Fruit fly (Drosophila melanogaster) whole organism, embryonic: ENCODE measurements around the gene MSAmiP.

Experiments used
- Atf6 ChIP-seq: fragments of 200-800 bp; sonication (Bioruptor generic); IDR thresholded peaks from 2 replicates; pipeline ENCODE4 v1.3.6; 2022; ENCODE audit warnings: missing biosample characterization, missing genetic modification characterization
- Bdp1 ChIP-seq: fragments of 200-800 bp; sonication (Bioruptor generic); optimal IDR thresholded peaks from 3 replicates; lab custom pipeline; 2016; ENCODE audit warnings: missing biosample characterization, missing genetic modification characterization
- BtbVII ChIP-seq: fragments of 200-800 bp; sonication (Bioruptor generic); optimal IDR thresholded peaks from 3 replicates; lab custom pipeline; 2017; ENCODE audit warnings: missing biosample characterization, mild to moderate bottlenecking, missing genetic modification characterization
- CG10979 ChIP-seq: fragments of 200-800 bp; sonication (Bioruptor generic); optimal IDR thresholded peaks from 2 replicates; lab custom pipeline; 2018; ENCODE audit warnings: missing biosample characterization, mild to moderate bottlenecking, missing genetic modification characterization, moderate library complexity
- CG11093 ChIP-seq: fragments of 200-800 bp; sonication (Bioruptor generic); IDR thresholded peaks from 3 replicates; pipeline ENCODE4 v1.3.6; 2022; ENCODE audit warnings: missing biosample characterization, missing genetic modification characterization
- CG11504 ChIP-seq: fragments of 200-800 bp; sonication (Bioruptor generic); optimal IDR thresholded peaks from 3 replicates; lab custom pipeline; 2019; ENCODE audit warnings: missing biosample characterization, mild to moderate bottlenecking, missing genetic modification characterization, moderate library complexity
- CG11723 ChIP-seq: fragments of 200-800 bp; sonication (Bioruptor generic); optimal IDR thresholded peaks from 2 replicates; lab custom pipeline; 2017; ENCODE audit warnings: missing biosample characterization, mild to moderate bottlenecking, missing genetic modification characterization
- CG12236 ChIP-seq: fragments of 200-800 bp; sonication (Bioruptor generic); optimal IDR thresholded peaks from 2 replicates; lab custom pipeline; 2016; ENCODE audit warnings: missing biosample characterization, missing genetic modification characterization
- CG14441 ChIP-seq: fragments of 200-800 bp; sonication (Bioruptor generic); IDR thresholded peaks from 2 replicates; pipeline ENCODE4 v1.3.6; 2022; ENCODE audit warnings: missing biosample characterization, missing genetic modification characterization
- CG16813 ChIP-seq: fragments of 200-800 bp; sonication (Bioruptor generic); IDR thresholded peaks from 3 replicates; pipeline ENCODE4 v1.3.6; 2022; ENCODE audit warnings: missing biosample characterization, missing genetic modification characterization; ENCODE audit not compliant: partially characterized antibody
- CG18476 ChIP-seq: fragments of 200-800 bp; sonication (Bioruptor generic); optimal IDR thresholded peaks from 2 replicates; lab custom pipeline; 2016; ENCODE audit warnings: missing biosample characterization, mild to moderate bottlenecking, missing genetic modification characterization
- CG2712 ChIP-seq: fragments of 200-800 bp; optimal IDR thresholded peaks from 3 replicates; lab custom pipeline; 2019; ENCODE audit warnings: missing biosample characterization, mild to moderate bottlenecking, missing genetic modification characterization, moderate library complexity
- CG31224 ChIP-seq: fragments of 200-800 bp; sonication (Bioruptor generic); IDR thresholded peaks from 2 replicates; pipeline ENCODE4 v1.3.6; 2022; ENCODE audit warnings: missing biosample characterization, missing genetic modification characterization
- CG3995 ChIP-seq: fragments of 200-800 bp; sonication (Bioruptor generic); optimal IDR thresholded peaks from 3 replicates; lab custom pipeline; 2016; ENCODE audit warnings: missing biosample characterization, missing genetic modification characterization
- CG4328 ChIP-seq: fragments of 200-800 bp; sonication (Bioruptor generic); optimal IDR thresholded peaks from 3 replicates; lab custom pipeline; 2017; ENCODE audit warnings: missing biosample characterization, missing genetic modification reagents, missing genetic modification characterization
- CG4424 ChIP-seq: fragments of 200-800 bp; sonication (Bioruptor generic); optimal IDR thresholded peaks from 3 replicates; lab custom pipeline; 2016; ENCODE audit warnings: missing biosample characterization, missing genetic modification characterization
- CG6791 ChIP-seq: fragments of 200-800 bp; sonication (Bioruptor generic); IDR thresholded peaks from 3 replicates; pipeline ENCODE4 v1.3.6; 2022; ENCODE audit warnings: missing biosample characterization, missing genetic modification characterization; ENCODE audit not compliant: partially characterized antibody
- CG6854 ChIP-seq: fragments of 200-800 bp; sonication (Bioruptor generic); optimal IDR thresholded peaks from 3 replicates; lab custom pipeline; 2017; ENCODE audit warnings: missing biosample characterization, mild to moderate bottlenecking, missing genetic modification characterization
- Dbx ChIP-seq: fragments of 200-800 bp; sonication (Bioruptor generic); IDR thresholded peaks from 3 replicates; pipeline ENCODE4 v1.3.6; 2022; ENCODE audit warnings: missing biosample characterization, missing genetic modification characterization
- E2f1 ChIP-seq: fragments of 200-800 bp; sonication (Bioruptor generic); IDR thresholded peaks from 2 replicates; pipeline ENCODE4 v1.3.6; 2022; ENCODE audit warnings: missing biosample characterization, missing genetic modification characterization
- Gsc ChIP-seq: fragments of 200-800 bp; sonication (Bioruptor generic); IDR thresholded peaks from 2 replicates; pipeline ENCODE4 v1.3.6; 2022; ENCODE audit warnings: missing biosample characterization, missing genetic modification characterization
- Gug ChIP-seq: fragments of 200-800 bp; sonication (Bioruptor generic); IDR thresholded peaks from 4 replicates; pipeline ENCODE4 v1.3.6; 2022; ENCODE audit warnings: missing biosample characterization, missing genetic modification characterization
- HLH3B ChIP-seq: fragments of 200-800 bp; sonication (Bioruptor generic); IDR thresholded peaks from 2 replicates; pipeline ENCODE4 v1.3.6; 2022; ENCODE audit warnings: missing biosample characterization, missing genetic modification characterization
- Med ChIP-seq: fragments of 200-800 bp; sonication (Bioruptor generic); peaks from one replicate; lab custom pipeline; 2016; ENCODE audit warnings: missing biosample characterization, missing genetic modification characterization, mild to moderate bottlenecking, inconsistent platforms, moderate library complexity
- Meics ChIP-seq: fragments of 200-800 bp; sonication (Bioruptor generic); optimal IDR thresholded peaks from 2 replicates; lab custom pipeline; 2017; ENCODE audit warnings: missing biosample characterization, mild to moderate bottlenecking, missing genetic modification characterization
- NC2α ChIP-seq: fragments of 200-800 bp; sonication (Bioruptor generic); optimal IDR thresholded peaks from 2 replicates; lab custom pipeline; 2016; ENCODE audit warnings: missing biosample characterization, missing genetic modification characterization
- Nf-YB ChIP-seq: fragments of 200-800 bp; sonication (Bioruptor generic); optimal IDR thresholded peaks from 3 replicates; lab custom pipeline; 2019; ENCODE audit warnings: missing biosample characterization, mild to moderate bottlenecking, missing genetic modification characterization, moderate library complexity
- Nf-YC ChIP-seq: fragments of 200-800 bp; optimal IDR thresholded peaks from 3 replicates; lab custom pipeline; 2019; ENCODE audit warnings: missing biosample characterization, mild to moderate bottlenecking, missing genetic modification characterization, moderate library complexity
- PHDP ChIP-seq: fragments of 200-800 bp; sonication (Bioruptor generic); optimal IDR thresholded peaks from 3 replicates; lab custom pipeline; 2018; ENCODE audit warnings: missing biosample characterization, mild to moderate bottlenecking, missing genetic modification characterization, moderate library complexity
- abd-A ChIP-seq: fragments of 200-800 bp; sonication (Bioruptor generic); optimal IDR thresholded peaks from 3 replicates; lab custom pipeline; 2019; ENCODE audit warnings: missing biosample characterization, mild to moderate bottlenecking, missing genetic modification characterization, moderate library complexity
- chinmo ChIP-seq: fragments of 200-800 bp; sonication (Bioruptor generic); IDR thresholded peaks from 4 replicates; pipeline ENCODE4 v1.3.6; 2022; ENCODE audit warnings: missing biosample characterization, missing genetic modification characterization; ENCODE audit not compliant: partially characterized antibody
- ci ChIP-seq: fragments of 200-800 bp; sonication (Bioruptor generic); IDR thresholded peaks from 3 replicates; pipeline ENCODE4 v1.3.6; 2022; ENCODE audit warnings: missing biosample characterization, missing genetic modification characterization
- crp ChIP-seq, 2 experiments: fragments of 200-800 bp; sonication (Bioruptor generic); optimal IDR thresholded peaks; 2 replicates in 1 of 2; 3 replicates in 1 of 2; lab custom pipeline; 2017; ENCODE audit warnings: missing biosample characterization in 2 of 2, missing genetic modification characterization in 2 of 2, mild to moderate bottlenecking in 1 of 2, moderate library complexity in 1 of 2
- fd96Cb ChIP-seq: fragments of 200-800 bp; sonication (Bioruptor generic); optimal IDR thresholded peaks from 2 replicates; lab custom pipeline; 2018; ENCODE audit warnings: missing biosample characterization, mild to moderate bottlenecking, missing genetic modification characterization, moderate library complexity
- fu2 ChIP-seq: fragments of 200-800 bp; sonication (Bioruptor generic); optimal IDR thresholded peaks from 2 replicates; lab custom pipeline; 2016; ENCODE audit warnings: missing biosample characterization, missing genetic modification characterization
- hb ChIP-seq: fragments of 200-800 bp; sonication (Bioruptor generic); IDR thresholded peaks from 3 replicates; pipeline ENCODE4 v1.3.6; 2022; ENCODE audit warnings: missing biosample characterization, missing genetic modification characterization; ENCODE audit not compliant: partially characterized antibody
- hbn ChIP-seq: fragments of 200-800 bp; sonication (Bioruptor generic); IDR thresholded peaks from 2 replicates; pipeline ENCODE4 v1.3.6; 2022; ENCODE audit warnings: missing biosample characterization, missing genetic modification characterization; ENCODE audit not compliant: partially characterized antibody
- kni ChIP-seq: fragments of 200-800 bp; sonication (Bioruptor generic); optimal IDR thresholded peaks from 3 replicates; lab custom pipeline; 2017; ENCODE audit warnings: mild to moderate bottlenecking, missing biosample characterization, missing genetic modification reagents, missing genetic modification characterization
- lov ChIP-seq, 2 experiments: fragments of 200-800 bp in 1 of 2; fragments of >200 bp in 1 of 2; sonication (Bioruptor generic) in 1 of 2; IDR thresholded peaks in 1 of 2; optimal IDR thresholded peaks in 1 of 2; 2 replicates in 1 of 2; 3 replicates in 1 of 2; pipeline versions ENCODE4 v1.3.6 to Lab custom; 2017 to 2022; ENCODE audit warnings: missing biosample characterization in 1 of 2, missing genetic modification characterization in 1 of 2
- nerfin-2 ChIP-seq: fragments of 200-800 bp; sonication (Bioruptor generic); IDR thresholded peaks from 2 replicates; pipeline ENCODE4 v1.3.6; 2022; ENCODE audit warnings: missing biosample characterization, missing genetic modification characterization; ENCODE audit not compliant: partially characterized antibody
- onecut ChIP-seq: fragments of 200-800 bp; sonication (Bioruptor generic); IDR thresholded peaks from 2 replicates; pipeline ENCODE4 v1.3.6; 2022; ENCODE audit warnings: missing biosample characterization, missing genetic modification characterization
- pum ChIP-seq: fragments of 200-800 bp; sonication (Bioruptor generic); optimal IDR thresholded peaks from 2 replicates; lab custom pipeline; 2016; ENCODE audit warnings: missing biosample characterization, missing genetic modification characterization
- shn ChIP-seq: fragments of 200-800 bp; sonication (Bioruptor generic); optimal IDR thresholded peaks from 3 replicates; lab custom pipeline; 2016; ENCODE audit warnings: missing biosample characterization, missing genetic modification characterization
- so ChIP-seq: fragments of 200-800 bp; sonication (Bioruptor generic); IDR thresholded peaks from 3 replicates; pipeline ENCODE4 v1.3.6; 2022; ENCODE audit warnings: missing biosample characterization, missing genetic modification characterization
- sqz ChIP-seq: fragments of 200-800 bp; sonication (Bioruptor generic); optimal IDR thresholded peaks from 3 replicates; lab custom pipeline; 2018; ENCODE audit warnings: missing biosample characterization, mild to moderate bottlenecking, missing genetic modification characterization
- tio ChIP-seq: fragments of 200-800 bp; sonication (Bioruptor generic); optimal IDR thresholded peaks from 2 replicates; lab custom pipeline; 2017; ENCODE audit warnings: missing biosample characterization, missing genetic modification characterization, inconsistent platforms
- toy ChIP-seq: fragments of 200-800 bp; sonication (Bioruptor generic); IDR thresholded peaks from 2 replicates; pipeline ENCODE4 v1.3.6; 2022; ENCODE audit warnings: missing biosample characterization, missing genetic modification characterization
- twi ChIP-seq: fragments of 200-800 bp; optimal IDR thresholded peaks from 2 replicates; lab custom pipeline; 2019; ENCODE audit warnings: missing biosample characterization, mild to moderate bottlenecking, missing genetic modification characterization, moderate library complexity
- tx ChIP-seq: fragments of 200-800 bp; sonication (Bioruptor generic); optimal IDR thresholded peaks from 2 replicates; lab custom pipeline; 2016; ENCODE audit warnings: missing biosample characterization, missing genetic modification characterization
- vvl ChIP-seq: fragments of 200-800 bp; sonication (Bioruptor generic); IDR thresholded peaks from 2 replicates; pipeline ENCODE4 v1.3.6; 2022; ENCODE audit warnings: missing biosample characterization, missing genetic modification characterization
- z ChIP-seq: fragments of 200-800 bp; sonication (Bioruptor generic); IDR thresholded peaks from 3 replicates; pipeline ENCODE4 v1.3.6; 2022; ENCODE audit warnings: missing biosample characterization, missing genetic modification characterization

MSAmiP gene

dm6 chr3R:16798516-16799040, 97.5 kb downstream of the MSAmiP start (continued):
- peak; percentile 95 for TF ChIP-seq shn (GFP tag; lab: Kevin White, UChicago)
- peak; percentile 88 for TF ChIP-seq fd96Cb
- TF ChIP-seq CG14441 (GFP tag; lab: Robert Waterston, UW) = peak; percentile 83
- peak; percentile 47; the same call in 1 of the 2 replicates for TF ChIP-seq Gsc (GFP tag; lab: Robert Waterston, UW)
- peak; percentile 84 for TF ChIP-seq Bdp1 (GFP tag; lab: Kevin White, UChicago)
- TF ChIP-seq CG12236 (GFP tag; lab: Kevin White, UChicago) = peak; percentile 78
- peak; percentile 87 for TF ChIP-seq tx (GFP tag; lab: Kevin White, UChicago)
- TF ChIP-seq CG4424 = peak; percentile 97
- no peak for TF ChIP-seq hb
- no peak for TF ChIP-seq hbn
- TF ChIP-seq CG16813 (GFP tag; lab: Robert Waterston, UW) = no peak
- peak; percentile 79 for TF ChIP-seq CG18476 (GFP tag; lab: Kevin White, UChicago)
- TF ChIP-seq CG3995 (GFP tag; lab: Kevin White, UChicago) = peak; percentile 85
- peak; percentile 83 for TF ChIP-seq CG4328
- peak; percentile 95 for TF ChIP-seq pum
- peak; percentile 84 for TF ChIP-seq Gug (GFP tag; lab: Robert Waterston, UW)
- TF ChIP-seq Dbx (GFP tag; lab: Robert Waterston, UW) = peak; percentile 95
- TF ChIP-seq CG31224 = peak; percentile 75
- TF ChIP-seq E2f1 (GFP tag; lab: Robert Waterston, UW) = peak; percentile 84
- no peak for TF ChIP-seq nerfin-2 (GFP tag; lab: Robert Waterston, UW)
- TF ChIP-seq toy (GFP tag; lab: Robert Waterston, UW) = no peak
- TF ChIP-seq CG2712 (tag; lab: Kevin White, UChicago) = peak; percentile 77
- peak; percentile 81 for TF ChIP-seq NC2α (GFP tag; lab: Kevin White, UChicago)
- TF ChIP-seq onecut = peak; percentile 99
- TF ChIP-seq so = peak; percentile 87
- peak; percentile 78 for TF ChIP-seq tio (GFP tag; lab: Kevin White, UChicago)
- peak; percentile 93 for TF ChIP-seq Meics (GFP tag; lab: Kevin White, UChicago)
- peak; percentile 82 for TF ChIP-seq PHDP (tag; lab: Kevin White, UChicago)
- TF ChIP-seq BtbVII (GFP tag; lab: Kevin White, UChicago) = peak; percentile 84
- peak; percentile 77 for TF ChIP-seq CG6854 (GFP tag; lab: Kevin White, UChicago)
- TF ChIP-seq CG11723 (GFP tag; lab: Kevin White, UChicago) = peak; percentile 80
- TF ChIP-seq sqz = peak; percentile 82
- TF ChIP-seq CG11504 (tag; lab: Kevin White, UChicago) = peak; percentile 88
- TF ChIP-seq CG11093 (GFP tag; lab: Robert Waterston, UW) = peak; percentile 74
- TF ChIP-seq fu2 (GFP tag; lab: Kevin White, UChicago) = peak; percentile 88
- TF ChIP-seq CG10979 (tag; lab: Kevin White, UChicago) = peak; percentile 90

- TF ChIP-seq chinmo (0 out of 4 replicates have a peak, but pooled peaks have one; percentile 24), lov (optimal IDR thresholded peaks at IDR 0.05; lab: Kevin White, UChicago) (no peak), lov (GFP tag; IDR thresholded peaks at IDR 0.05; lab: Robert Waterston, UW) (0 out of 3 replicates have a peak, but pooled peaks have one; percentile 26), CG6791 (GFP tag; lab: Robert Waterston, UW) (0 out of 3 replicates have a peak, but pooled peaks have one; percentile 17), Nf-YB (GFP tag; lab: Kevin White, UChicago) (peak; percentile 87), ci (GFP tag; lab: Robert Waterston, UW) (0 out of 3 replicates have a peak, but pooled peaks have one; percentile 26), Atf6 (no peak), kni (peak; percentile 65), HLH3B (GFP tag; lab: Robert Waterston, UW) (0 out of 2 replicates have a peak, but pooled peaks have one; percentile 13), crp (GFP tag; optimal IDR thresholded peaks at IDR 0.05; lab: Kevin White, UChicago) (no peak), Nf-YC (peak; percentile 80), abd-A (peak; percentile 96), twi (tag; lab: Kevin White, UChicago) (no peak), vvl (GFP tag; lab: Robert Waterston, UW) (peak; percentile 34; the same call in 1 of the 2 replicates), z (GFP tag; lab: Robert Waterston, UW) (0 out of 3 replicates have a peak, but pooled peaks have one; percentile 53), Med (GFP tag; lab: Kevin White, UChicago) (peak; percentile 3)
Measured at dm6 chr3R:16797805-16798204, 98.3 kb downstream of the MSAmiP start.
